Worm (Caenorhabditis elegans) whole organism, L3 larva: ENCODE results near the gene dcn-1.

Experiments used
- ZK546.5 ChIP-seq: sonication (generic microtip); optimal IDR thresholded peaks from 2 replicates; lab custom pipeline; 2017; ENCODE audit warnings: missing biosample characterization, missing genetic modification characterization
- aly-2 ChIP-seq: fragments of 150-350 bp; optimal IDR thresholded peaks from 2 replicates; lab custom pipeline; 2014; ENCODE audit warnings: missing biosample characterization, missing genetic modification characterization
- ama-1 ChIP-seq: fragments of 150-350 bp; optimal IDR thresholded peaks from 2 replicates; lab custom pipeline; 2018
- ceh-16 ChIP-seq: sonication (generic microtip); optimal IDR thresholded peaks from 2 replicates; lab custom pipeline; 2017; ENCODE audit warnings: missing biosample characterization, missing genetic modification characterization
- ceh-28 ChIP-seq: fragments of 150-350 bp; optimal IDR thresholded peaks from 2 replicates; lab custom pipeline; 2014; ENCODE audit warnings: missing biosample characterization, missing genetic modification reagents, missing genetic modification characterization
- ceh-9 ChIP-seq: sonication (generic microtip); optimal IDR thresholded peaks from 2 replicates; lab custom pipeline; 2018; ENCODE audit warnings: missing biosample characterization, missing genetic modification characterization
- daf-12 ChIP-seq: fragments of 150-350 bp; optimal IDR thresholded peaks from 2 replicates; lab custom pipeline; 2014; ENCODE audit warnings: missing biosample characterization, missing genetic modification reagents, missing genetic modification characterization
- egl-27 ChIP-seq: sonication (generic microtip); optimal IDR thresholded peaks from 4 replicates; lab custom pipeline; 2017; ENCODE audit warnings: missing biosample characterization, missing genetic modification reagents, missing genetic modification characterization
- egl-5 ChIP-seq: fragments of 150-350 bp; optimal IDR thresholded peaks from 2 replicates; lab custom pipeline; 2017; ENCODE audit warnings: missing biosample characterization, missing genetic modification reagents, missing genetic modification characterization, inconsistent platforms
- elt-2 ChIP-seq: sonication (generic microtip); optimal IDR thresholded peaks from 2 replicates; lab custom pipeline; 2016; ENCODE audit warnings: missing genetic modification reagents, mild to moderate bottlenecking, missing genetic modification characterization, missing compliant biosample characterization
- elt-3 ChIP-seq, 3 experiments: fragments of 150-350 bp in 1 of 3; sonication (generic microtip) in 2 of 3; optimal IDR thresholded peaks; 2 replicates in 2 of 3; 4 replicates in 1 of 3; lab custom pipeline; 2014 to 2017; ENCODE audit warnings: missing biosample characterization in 3 of 3, missing genetic modification characterization in 3 of 3
- fkh-10 ChIP-seq: sonication (generic microtip); optimal IDR thresholded peaks from 2 replicates; lab custom pipeline; 2017; ENCODE audit warnings: missing biosample characterization, missing genetic modification reagents, missing genetic modification characterization
- fkh-2 ChIP-seq: fragments of 150-350 bp; optimal IDR thresholded peaks from 2 replicates; lab custom pipeline; 2014; ENCODE audit warnings: missing biosample characterization, missing genetic modification reagents, missing genetic modification characterization
- fos-1 ChIP-seq: fragments of 150-350 bp; optimal IDR thresholded peaks from 2 replicates; lab custom pipeline; 2014; ENCODE audit warnings: missing biosample characterization, missing genetic modification characterization
- hmg-11 ChIP-seq: sonication (generic microtip); optimal IDR thresholded peaks from 2 replicates; lab custom pipeline; 2016; ENCODE audit warnings: missing genetic modification characterization, missing compliant biosample characterization
- jun-1 ChIP-seq: fragments of 150-350 bp; optimal IDR thresholded peaks from 2 replicates; lab custom pipeline; 2014; ENCODE audit warnings: missing biosample characterization, missing genetic modification reagents, missing genetic modification characterization
- lin-39 ChIP-seq: fragments of 150-350 bp; optimal IDR thresholded peaks from 2 replicates; lab custom pipeline; 2018; ENCODE audit warnings: missing biosample characterization, missing genetic modification reagents, missing genetic modification characterization
- mdl-1 ChIP-seq: fragments of 150-350 bp; optimal IDR thresholded peaks from 2 replicates; lab custom pipeline; 2014; ENCODE audit warnings: missing biosample characterization, missing genetic modification characterization
- mml-1 ChIP-seq: fragments of 150-350 bp; sonication (generic microtip); optimal IDR thresholded peaks from 3 replicates; lab custom pipeline; 2014; ENCODE audit warnings: missing biosample characterization, missing genetic modification characterization
- nfya-1 ChIP-seq: sonication (generic microtip); optimal IDR thresholded peaks from 2 replicates; lab custom pipeline; 2017; ENCODE audit warnings: missing genetic modification characterization, mild to moderate bottlenecking, missing compliant biosample characterization, antibody characterized with exemption, moderate library complexity; ENCODE audit not compliant: insufficient read depth
- nhr-11 ChIP-seq: fragments of 150-350 bp; optimal IDR thresholded peaks from 2 replicates; lab custom pipeline; 2014; ENCODE audit warnings: missing biosample characterization, missing genetic modification characterization
- nhr-12 ChIP-seq: fragments of 150-350 bp; optimal IDR thresholded peaks from 2 replicates; lab custom pipeline; 2014; ENCODE audit warnings: missing biosample characterization, missing genetic modification characterization
- nhr-23 ChIP-seq: fragments of 150-350 bp; optimal IDR thresholded peaks from 2 replicates; lab custom pipeline; 2014; ENCODE audit warnings: missing biosample characterization, missing genetic modification reagents, missing genetic modification characterization
- nhr-25 ChIP-seq: sonication (generic microtip); optimal IDR thresholded peaks from 2 replicates; lab custom pipeline; 2017; ENCODE audit warnings: missing biosample characterization, missing genetic modification characterization
- nhr-43 ChIP-seq: sonication (generic microtip); optimal IDR thresholded peaks from 2 replicates; lab custom pipeline; 2016; ENCODE audit warnings: mild to moderate bottlenecking, missing genetic modification characterization, missing compliant biosample characterization; ENCODE audit not compliant: poor library complexity, severe bottlenecking
- nhr-67 ChIP-seq: fragments of 150-350 bp; optimal IDR thresholded peaks from 2 replicates; lab custom pipeline; 2014; ENCODE audit warnings: missing biosample characterization, missing genetic modification characterization
- nhr-76 ChIP-seq: fragments of 150-350 bp; sonication (generic microtip); optimal IDR thresholded peaks from 5 replicates; lab custom pipeline; 2014; ENCODE audit warnings: missing biosample characterization, missing genetic modification characterization
- nhr-77 ChIP-seq: fragments of 150-350 bp; optimal IDR thresholded peaks from 2 replicates; lab custom pipeline; 2014; ENCODE audit warnings: missing biosample characterization, missing genetic modification characterization
- pha-4 ChIP-seq: fragments of 150-350 bp; optimal IDR thresholded peaks from 2 replicates; lab custom pipeline; 2014; ENCODE audit warnings: missing biosample characterization, missing genetic modification reagents, missing genetic modification characterization
- pqm-1 ChIP-seq: fragments of 150-350 bp; optimal IDR thresholded peaks from 2 replicates; lab custom pipeline; 2017; ENCODE audit warnings: missing biosample characterization, missing genetic modification characterization, inconsistent platforms
- sea-2 ChIP-seq: fragments of 150-350 bp; sonication (generic microtip); optimal IDR thresholded peaks from 4 replicates; lab custom pipeline; 2014; ENCODE audit warnings: missing biosample characterization, missing genetic modification reagents, missing genetic modification characterization
- snpc-4 ChIP-seq: fragments of 150-350 bp; optimal IDR thresholded peaks from 2 replicates; lab custom pipeline; 2014; ENCODE audit warnings: missing biosample characterization, missing genetic modification characterization
- tbx-2 ChIP-seq: sonication (generic microtip); optimal IDR thresholded peaks from 2 replicates; lab custom pipeline; 2016; ENCODE audit warnings: mild to moderate bottlenecking, missing genetic modification characterization, missing compliant biosample characterization
- unc-39 ChIP-seq: sonication (generic microtip); optimal IDR thresholded peaks from 4 replicates; lab custom pipeline; 2017; ENCODE audit warnings: missing biosample characterization, missing genetic modification characterization
- unc-62 ChIP-seq: fragments of 150-350 bp; sonication (generic microtip); optimal IDR thresholded peaks from 4 replicates; lab custom pipeline; 2014; ENCODE audit warnings: missing biosample characterization, missing genetic modification reagents, missing genetic modification characterization
- zag-1 ChIP-seq: fragments of 150-350 bp; optimal IDR thresholded peaks from 2 replicates; lab custom pipeline; 2014; ENCODE audit warnings: missing biosample characterization, missing genetic modification characterization
- ztf-11 ChIP-seq: fragments of 150-350 bp; optimal IDR thresholded peaks from 2 replicates; lab custom pipeline; 2014; ENCODE audit warnings: missing biosample characterization, missing genetic modification characterization
- ztf-4 ChIP-seq: fragments of 150-350 bp; optimal IDR thresholded peaks from 2 replicates; lab custom pipeline; 2014; ENCODE audit warnings: missing biosample characterization, missing genetic modification characterization

Gene dcn-1

ce11 chrIII:4356384-4356783, 42.7 kb downstream of the dcn-1 start, which contains the start of gene mnp-1:
Gene mnp-1, plus strand, starts transcription at chrIII:4356594.
- TF ChIP-seq mdl-1 (no peak), mml-1 (tag; lab: Kevin White, UChicago) (no peak), fos-1 (tag; lab: Kevin White, UChicago) (no peak), nhr-12 (tag; lab: Kevin White, UChicago) (no peak), sea-2 (GFP tag; lab: Kevin White, UChicago) (no peak), elt-2 (tag; lab: Kevin White, UChicago) (no peak), egl-27 (tag; lab: Kevin White, UChicago) (no peak), ztf-11 (tag; lab: Kevin White, UChicago) (no peak), hmg-11 (tag; lab: Kevin White, UChicago) (no peak), ceh-9 (tag; lab: Kevin White, UChicago) (no peak), ceh-28 (tag; lab: Kevin White, UChicago) (no peak), ceh-16 (tag; lab: Kevin White, UChicago) (no peak), fkh-2 (tag; lab: Kevin White, UChicago) (no peak), tbx-2 (no peak), nhr-77 (tag; lab: Kevin White, UChicago) (no peak), unc-62 (GFP tag; lab: Kevin White, UChicago) (no peak)

- TF ChIP-seq ZK546.5 (tag; lab: Kevin White, UChicago) (no peak), elt-2 (tag; lab: Kevin White, UChicago) (peak; percentile 53), mml-1 (tag; lab: Kevin White, UChicago) (no peak), fkh-2 (tag; lab: Kevin White, UChicago) (no peak), unc-39 (tag; lab: Kevin White, UChicago) (no peak), nhr-77 (tag; lab: Kevin White, UChicago) (no peak), hmg-11 (tag; lab: Kevin White, UChicago) (no peak), aly-2 (tag; lab: Kevin White, UChicago) (no peak), jun-1 (no peak), ztf-11 (tag; lab: Kevin White, UChicago) (no peak), zag-1 (no peak), ama-1 (lab: Kevin White, UChicago) (no peak), egl-5 (no peak), nhr-76 (tag; lab: Kevin White, UChicago) (no peak), pqm-1 (tag; lab: Kevin White, UChicago) (peak; percentile 42), nhr-12 (tag; lab: Kevin White, UChicago) (no peak), ceh-16 (tag; lab: Kevin White, UChicago) (no peak)
Observed at ce11 chrIII:4357438-4357837, 43.7 kb downstream of the dcn-1 start.

DNA sequence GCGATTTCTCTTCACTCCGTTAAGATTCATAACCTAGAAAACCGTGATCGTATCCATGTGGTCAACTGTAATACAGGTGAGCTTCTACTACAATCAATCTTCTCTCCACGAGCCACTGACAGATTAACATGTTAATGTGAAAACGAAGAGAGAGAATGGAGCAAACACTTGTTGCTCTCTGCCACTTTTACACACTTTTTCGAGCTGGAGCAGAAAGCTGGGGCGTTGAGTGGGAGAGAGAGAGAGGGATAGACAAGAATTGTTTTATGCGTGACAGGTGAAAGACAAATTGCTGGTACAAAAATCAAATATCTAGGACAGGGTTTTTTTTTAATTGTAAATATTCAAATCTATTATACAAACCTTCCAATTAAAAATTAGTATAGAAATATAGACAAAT, 44.6 kb downstream of the dcn-1 start:
- TF ChIP-seq nfya-1 (peak; percentile 39), ceh-16 (tag; lab: Kevin White, UChicago) (no peak), lin-39 (peak; percentile 36)
- TF ChIP-seq, all 47 proteins: peak for 2

ce11 chrIII:4359208-4359607, 45.5 kb downstream of the dcn-1 start:
- TF ChIP-seq elt-2 (tag; lab: Kevin White, UChicago) (no peak), nhr-67 (tag; lab: Kevin White, UChicago) (no peak), lin-39 (no peak), pqm-1 (tag; lab: Kevin White, UChicago) (no peak), ceh-16 (tag; lab: Kevin White, UChicago) (no peak), nhr-25 (no peak), daf-12 (tag; lab: Kevin White, UChicago) (no peak), ztf-4 (tag; lab: Kevin White, UChicago) (no peak), nhr-23 (tag; lab: Kevin White, UChicago) (no peak), tbx-2 (no peak), fkh-10 (GFP tag; lab: Kevin White, UChicago) (no peak), pha-4 (no peak), ceh-28 (tag; lab: Kevin White, UChicago) (no peak), egl-5 (no peak), egl-27 (tag; lab: Kevin White, UChicago) (no peak), nhr-11 (no peak)

DNA sequence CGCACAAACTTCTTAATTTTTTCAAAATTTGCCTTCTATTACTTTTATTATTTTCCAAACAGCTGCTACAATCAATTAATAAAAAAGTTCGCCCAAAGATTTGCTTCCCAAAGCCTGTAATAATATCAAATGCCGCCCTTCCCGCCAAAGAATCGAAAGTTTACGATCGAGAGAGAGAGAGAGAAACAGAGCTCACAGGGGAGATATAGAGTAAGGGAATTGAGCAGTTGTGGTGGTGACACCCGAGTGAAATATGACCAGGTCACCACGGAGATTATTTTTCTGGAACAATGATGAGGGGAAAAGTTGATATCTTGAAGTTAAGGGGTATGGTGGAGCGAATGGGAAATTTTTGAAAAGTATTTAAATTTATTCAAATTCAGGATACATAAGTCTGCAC, 46.2 kb downstream of the dcn-1 start:
- no peak for TF ChIP-seq pha-4
- TF ChIP-seq mdl-1, result no peak
- TF ChIP-seq nhr-76 (tag; lab: Kevin White, UChicago), result no peak
- TF ChIP-seq ztf-4 (tag; lab: Kevin White, UChicago), result no peak
- no peak for TF ChIP-seq egl-27 (tag; lab: Kevin White, UChicago)
- no peak for TF ChIP-seq snpc-4
- no peak for TF ChIP-seq nhr-43
- no peak for TF ChIP-seq ceh-28 (tag; lab: Kevin White, UChicago)
- no peak for TF ChIP-seq nhr-23 (tag; lab: Kevin White, UChicago)
- no peak for TF ChIP-seq mml-1 (tag; lab: Kevin White, UChicago)
- TF ChIP-seq elt-3 (tag; optimal IDR thresholded peaks at IDR 0.05; lab: Kevin White, UChicago), result no peak
- no peak for TF ChIP-seq egl-5
- no peak for TF ChIP-seq ztf-11 (tag; lab: Kevin White, UChicago)
- no peak for TF ChIP-seq hmg-11 (tag; lab: Kevin White, UChicago)
- no peak for TF ChIP-seq nhr-12 (tag; lab: Kevin White, UChicago)
- TF ChIP-seq fkh-10 (GFP tag; lab: Kevin White, UChicago), result no peak
- no peak for TF ChIP-seq nfya-1
- TF ChIP-seq nhr-25, result no peak
- TF ChIP-seq, all 47 proteins: peak for 0
